Worm (Caenorhabditis elegans): ENCODE measurements around the gene T04F3.4.

DNA sequence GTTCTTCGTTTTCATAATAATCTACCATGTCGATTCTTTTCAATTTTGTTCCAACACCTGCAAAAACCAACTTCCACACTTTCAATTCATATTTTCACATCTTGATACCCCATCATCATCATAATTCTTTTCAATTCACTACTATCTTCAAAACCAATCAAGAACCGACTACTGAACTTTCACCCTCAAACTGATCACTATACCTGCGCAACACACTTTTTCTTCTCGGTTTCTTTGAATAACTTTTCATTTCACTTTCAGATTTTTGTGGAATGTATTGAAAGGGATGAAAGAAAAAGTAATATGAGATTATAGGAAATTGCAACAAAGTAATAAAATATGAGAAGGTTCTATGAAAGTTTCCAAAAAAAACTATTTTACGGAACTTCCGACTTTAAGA, 21.8 kb downstream of the T04F3.4 start:
- TF ChIP-seq tbx-37 (GFP tag; conservative IDR thresholded peaks at IDR 0.05) (no peak), ama-1 (optimal IDR thresholded peaks at IDR 0.05) (no peak), aly-1 (tag; optimal IDR thresholded peaks at IDR 0.05) (no peak), ceh-13 (GFP tag; optimal IDR thresholded peaks at IDR 0.05) (no peak)

All from whole organism, early embryonic.